Fruit fly (Drosophila melanogaster): ENCODE results near the gene Or22a.

Gene Or22a

DNA sequence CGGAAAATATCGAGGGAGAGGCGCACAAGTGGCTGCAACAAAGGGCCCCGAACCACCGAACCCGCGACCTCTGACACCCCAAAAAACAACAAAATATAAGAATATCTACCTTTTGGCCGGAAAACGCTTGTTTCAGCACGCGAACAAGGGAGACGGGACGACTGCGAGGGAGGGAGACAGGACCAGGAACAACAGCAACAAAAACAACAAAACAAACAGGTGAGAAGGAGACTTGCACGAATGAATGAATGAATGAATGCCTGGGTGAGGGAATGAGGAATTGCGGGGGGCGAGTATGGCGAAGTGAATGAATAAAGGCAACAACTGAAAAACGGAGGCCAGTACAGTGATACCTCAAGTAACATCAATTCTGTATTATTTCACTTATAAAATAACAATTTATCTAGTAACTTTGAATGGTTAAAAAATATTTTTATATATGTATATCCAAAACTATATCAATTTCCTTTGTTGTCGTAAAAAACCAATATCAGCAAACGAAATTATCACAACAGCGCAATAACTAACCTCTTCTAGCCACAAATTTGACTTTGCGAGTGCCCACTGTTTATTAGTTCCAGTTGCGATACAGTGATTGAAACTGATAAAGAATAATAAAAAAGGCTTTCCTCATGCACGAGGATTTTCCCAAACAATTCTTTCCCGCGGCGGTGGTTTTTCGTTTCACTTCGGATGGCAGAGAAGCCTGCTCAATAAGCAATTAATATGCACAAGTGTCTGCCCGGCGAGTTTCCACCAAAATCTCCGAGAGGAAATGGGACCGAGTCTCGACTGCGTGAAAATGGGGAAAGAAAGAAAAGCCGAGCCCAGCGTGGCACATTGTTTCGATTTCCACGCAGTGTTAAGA is 36.6 kb downstream of the Or22a start (continued):
- TF ChIP-seq Max (GFP tag; optimal IDR thresholded peaks at IDR 0.05) (no peak), CG34422 (GFP tag; IDR thresholded peaks at IDR 0.05) (no peak), CG18011 (GFP tag; optimal IDR thresholded peaks at IDR 0.05) (no peak), CG10267 (tag; optimal IDR thresholded peaks at IDR 0.05) (peak; percentile 45), CG7357 (GFP tag; IDR thresholded peaks at IDR 0.05) (no peak), zf30C (GFP tag; optimal IDR thresholded peaks at IDR 0.05) (no peak), CG17568 (GFP tag; optimal IDR thresholded peaks at IDR 0.05) (no peak), CG9876 (GFP tag; optimal IDR thresholded peaks at IDR 0.05) (no peak), chinmo (GFP tag; IDR thresholded peaks at IDR 0.05; ENCODE audit: partially characterized antibody) (no peak), CG1233 (GFP tag; optimal IDR thresholded peaks at IDR 0.05) (peak; percentile 15), CG11247 (GFP tag; IDR thresholded peaks at IDR 0.05) (no peak), Hr78 (GFP tag; optimal IDR thresholded peaks at IDR 0.05) (peak in 1 of 2 experiments; percentile 55), z (GFP tag; IDR thresholded peaks at IDR 0.05) (no peak), CG32532 (GFP tag; IDR thresholded peaks at IDR 0.05) (no peak), Opbp (GFP tag; IDR thresholded peaks at IDR 0.05; ENCODE audit: partially characterized antibody) (no peak), CG30403 (GFP tag; optimal IDR thresholded peaks at IDR 0.05) (peak; percentile 26), Poxn (GFP tag; IDR thresholded peaks at IDR 0.05) (no peak), Adf1 (GFP tag; IDR thresholded peaks at IDR 0.05) (no peak), CG8388 (GFP tag; optimal IDR thresholded peaks at IDR 0.05) (no peak), CG13296 (GFP tag; optimal IDR thresholded peaks at IDR 0.05) (no peak), Dref (GFP tag; IDR thresholded peaks at IDR 0.05) (no peak), ci (GFP tag; IDR thresholded peaks at IDR 0.05) (no peak), CG6689 (GFP tag; IDR thresholded peaks at IDR 0.05) (no peak), CG3407 (GFP tag; optimal IDR thresholded peaks at IDR 0.05) (no peak), BtbVII (GFP tag; optimal IDR thresholded peaks at IDR 0.05) (no peak), gt (GFP tag; IDR thresholded peaks at IDR 0.05) (no peak), CG8281 (tag; optimal IDR thresholded peaks at IDR 0.05) (peak; percentile 99), CG9817 (tag; optimal IDR thresholded peaks at IDR 0.05) (no peak), Bdp1 (GFP tag; optimal IDR thresholded peaks at IDR 0.05) (no peak), CTCF (GFP tag; optimal IDR thresholded peaks at IDR 0.05) (no peak), CG14441 (GFP tag; IDR thresholded peaks at IDR 0.05) (no peak), CG6175 (GFP tag; IDR thresholded peaks at IDR 0.05) (no peak), crol (GFP tag; IDR thresholded peaks at IDR 0.05) (peak; percentile 82), Fer2 (tag; optimal IDR thresholded peaks at IDR 0.05) (no peak), psq (GFP tag; optimal IDR thresholded peaks at IDR 0.05) (peak; percentile 19), CG14050 (GFP tag; IDR thresholded peaks at IDR 0.05) (no peak), hb (GFP tag; IDR thresholded peaks at IDR 0.05; ENCODE audit: partially characterized antibody) (no peak), CG13775 (GFP tag; optimal IDR thresholded peaks at IDR 0.05) (peak; percentile 4), tio (GFP tag; optimal IDR thresholded peaks at IDR 0.05) (peak; percentile 10), CG3995 (GFP tag; optimal IDR thresholded peaks at IDR 0.05) (no peak), E2f2 (GFP tag; IDR thresholded peaks at IDR 0.05) (no peak), D (optimal IDR thresholded peaks at IDR 0.05) (no peak), D (GFP tag; optimal IDR thresholded peaks at IDR 0.05) (no peak), Stat92E (GFP tag; optimal IDR thresholded peaks at IDR 0.05) (no peak), CG15696 (tag; optimal IDR thresholded peaks at IDR 0.05) (peak; percentile 61), C15 (GFP tag; IDR thresholded peaks at IDR 0.05) (no peak), CG15269 (tag; optimal IDR thresholded peaks at IDR 0.05) (peak; percentile 4), vfl (GFP tag; optimal IDR thresholded peaks at IDR 0.05) (no peak), CG16863 (GFP tag; optimal IDR thresholded peaks at IDR 0.05) (no peak), corto (GFP tag; optimal IDR thresholded peaks at IDR 0.05) (no peak)
